Fruit fly (Drosophila melanogaster) whole organism, embryonic: Measurements from ENCODE around the gene Spn88Eb.
A peak's percentile ranks its signal among the peaks of the same experiment; 100 is the strongest.

Source experiments
- Atf3 ChIP-seq: fragments of 200-800 bp; sonication (Bioruptor generic); optimal IDR thresholded peaks from 3 replicates; lab custom pipeline; 2016; ENCODE audit warnings: missing biosample characterization, missing genetic modification characterization
- CG10565 ChIP-seq: fragments of 200-800 bp; sonication (Bioruptor generic); optimal IDR thresholded peaks from 3 replicates; lab custom pipeline; 2016; ENCODE audit warnings: missing biosample characterization, mild to moderate bottlenecking, missing genetic modification characterization
- CG10959 ChIP-seq: fragments of 200-800 bp; sonication (Bioruptor generic); IDR thresholded peaks from 2 replicates; pipeline ENCODE4 v1.3.6; 2022; ENCODE audit warnings: missing biosample characterization, missing genetic modification characterization
- CG13287 ChIP-seq: fragments of 200-800 bp; sonication (Bioruptor generic); IDR thresholded peaks from 2 replicates; pipeline ENCODE4 v1.3.6; 2022; ENCODE audit warnings: missing biosample characterization, missing genetic modification characterization; ENCODE audit not compliant: partially characterized antibody
- CG13775 ChIP-seq: fragments of 200-800 bp; sonication (Bioruptor generic); optimal IDR thresholded peaks from 3 replicates; lab custom pipeline; 2017; ENCODE audit warnings: missing biosample characterization, mild to moderate bottlenecking, missing genetic modification characterization
- CG14965 ChIP-seq: fragments of 200-800 bp; sonication (Bioruptor generic); optimal IDR thresholded peaks from 2 replicates; lab custom pipeline; 2016; ENCODE audit warnings: missing biosample characterization, missing genetic modification characterization, borderline replicate concordance
- CG15269 ChIP-seq: fragments of 200-800 bp; sonication (Bioruptor generic); optimal IDR thresholded peaks from 2 replicates; lab custom pipeline; 2018; ENCODE audit warnings: missing biosample characterization, mild to moderate bottlenecking, missing genetic modification characterization, moderate library complexity
- CG16815 ChIP-seq: fragments of 200-800 bp; sonication (Bioruptor generic); optimal IDR thresholded peaks from 3 replicates; lab custom pipeline; 2017; ENCODE audit warnings: missing biosample characterization, mild to moderate bottlenecking, missing genetic modification characterization
- CG16863 ChIP-seq: fragments of 200-800 bp; sonication (Bioruptor generic); optimal IDR thresholded peaks from 3 replicates; lab custom pipeline; 2016; ENCODE audit warnings: missing biosample characterization, missing genetic modification characterization
- CG17359 ChIP-seq: fragments of 200-800 bp; sonication (Bioruptor generic); optimal IDR thresholded peaks from 3 replicates; lab custom pipeline; 2018; ENCODE audit warnings: missing biosample characterization, mild to moderate bottlenecking, missing genetic modification characterization, moderate library complexity
- CG3407 ChIP-seq: fragments of 200-800 bp; sonication (Bioruptor generic); optimal IDR thresholded peaks from 2 replicates; lab custom pipeline; 2018; ENCODE audit warnings: missing biosample characterization, mild to moderate bottlenecking, missing genetic modification characterization
- CG3726 ChIP-seq: fragments of 200-800 bp; sonication (Bioruptor generic); IDR thresholded peaks from 3 replicates; pipeline ENCODE4, ENCODE4 v1.3.6; 2022; ENCODE audit warnings: missing biosample characterization, missing genetic modification characterization
- CG3995 ChIP-seq: fragments of 200-800 bp; sonication (Bioruptor generic); optimal IDR thresholded peaks from 3 replicates; lab custom pipeline; 2016; ENCODE audit warnings: missing biosample characterization, missing genetic modification characterization
- CG42726 ChIP-seq: fragments of 200-800 bp; sonication (Bioruptor generic); IDR thresholded peaks from 2 replicates; pipeline ENCODE4 v1.3.6; 2022; ENCODE audit warnings: missing biosample characterization, missing genetic modification characterization; ENCODE audit not compliant: partially characterized antibody
- CG43689 ChIP-seq: fragments of 200-800 bp; sonication (Bioruptor generic); IDR thresholded peaks from 2 replicates; pipeline ENCODE4 v1.3.6; 2022; ENCODE audit warnings: missing biosample characterization, missing genetic modification characterization
- CG8359 ChIP-seq: fragments of 200-800 bp; sonication (Bioruptor generic); optimal IDR thresholded peaks from 2 replicates; lab custom pipeline; 2017; ENCODE audit warnings: missing biosample characterization, mild to moderate bottlenecking, missing genetic modification characterization, borderline replicate concordance
- CG9215 ChIP-seq: fragments of 200-800 bp; sonication (Bioruptor generic); IDR thresholded peaks from 2 replicates; pipeline ENCODE4 v1.3.6; 2022; ENCODE audit warnings: missing biosample characterization, missing genetic modification characterization
- CG9797 ChIP-seq: fragments of 200-800 bp; sonication (Bioruptor generic); optimal IDR thresholded peaks from 3 replicates; lab custom pipeline; 2018; ENCODE audit warnings: missing biosample characterization, mild to moderate bottlenecking, missing genetic modification characterization
- CTCF ChIP-seq: fragments of 200-800 bp; sonication (Bioruptor generic); optimal IDR thresholded peaks from 2 replicates; lab custom pipeline; 2017; ENCODE audit warnings: missing biosample characterization, mild to moderate bottlenecking, missing genetic modification characterization, moderate library complexity
- Dip3 ChIP-seq: fragments of 200-800 bp; sonication (Bioruptor generic); optimal IDR thresholded peaks from 3 replicates; lab custom pipeline; 2016; ENCODE audit warnings: missing biosample characterization, missing genetic modification characterization
- Dll ChIP-seq: fragments of 200-800 bp; sonication (Bioruptor generic); IDR thresholded peaks from 4 replicates; pipeline ENCODE4 v1.3.6; 2022; ENCODE audit warnings: missing biosample characterization, missing genetic modification characterization; ENCODE audit not compliant: partially characterized antibody
- Max ChIP-seq: fragments of 200-800 bp; sonication (Bioruptor generic); optimal IDR thresholded peaks from 2 replicates; lab custom pipeline; 2016; ENCODE audit warnings: missing biosample characterization, mild to moderate bottlenecking, missing genetic modification characterization
- NFAT ChIP-seq: fragments of 200-800 bp; sonication (Bioruptor generic); IDR thresholded peaks from 2 replicates; pipeline ENCODE4 v1.3.6; 2022; ENCODE audit warnings: missing biosample characterization, missing genetic modification characterization
- Oli ChIP-seq: fragments of 200-800 bp; sonication (Bioruptor generic); optimal IDR thresholded peaks from 2 replicates; lab custom pipeline; 2018; ENCODE audit warnings: missing biosample characterization, mild to moderate bottlenecking, missing genetic modification characterization, moderate library complexity
- Sox102F ChIP-seq: fragments of 200-800 bp; sonication (Bioruptor generic); optimal IDR thresholded peaks from 2 replicates; lab custom pipeline; 2018; ENCODE audit warnings: missing biosample characterization, mild to moderate bottlenecking, missing genetic modification characterization, moderate library complexity
- Sry-β ChIP-seq: fragments of 200-800 bp; sonication (Bioruptor generic); optimal IDR thresholded peaks from 2 replicates; lab custom pipeline; 2018; ENCODE audit warnings: missing biosample characterization, mild to moderate bottlenecking, missing genetic modification characterization, moderate library complexity
- Taf1 ChIP-seq: fragments of 200-800 bp; sonication (Bioruptor generic); IDR thresholded peaks from 2 replicates; pipeline ENCODE4 v1.3.6; 2022; ENCODE audit warnings: missing biosample characterization, missing genetic modification characterization
- YL-1 ChIP-seq: fragments of 200-800 bp; sonication (Bioruptor generic); optimal IDR thresholded peaks from 3 replicates; lab custom pipeline; 2017; ENCODE audit warnings: missing biosample characterization, mild to moderate bottlenecking, missing genetic modification characterization
- ac ChIP-seq: fragments of 200-800 bp; sonication (Bioruptor generic); optimal IDR thresholded peaks from 3 replicates; lab custom pipeline; 2017; ENCODE audit warnings: missing biosample characterization, mild to moderate bottlenecking, missing genetic modification characterization
- ap ChIP-seq: fragments of 200-800 bp; sonication (Bioruptor generic); IDR thresholded peaks from 2 replicates; pipeline ENCODE4 v1.3.6; 2022; ENCODE audit warnings: missing biosample characterization, missing genetic modification characterization
- croc ChIP-seq: fragments of 200-800 bp; sonication (Bioruptor generic); conservative IDR thresholded peaks from 3 replicates; pipeline ENCODE4 v1.3.6; 2022; ENCODE audit warnings: missing biosample characterization, missing genetic modification characterization
- dmrt11E ChIP-seq: fragments of 200-800 bp; sonication (Bioruptor generic); optimal IDR thresholded peaks from 3 replicates; lab custom pipeline; 2018; ENCODE audit warnings: missing biosample characterization, mild to moderate bottlenecking, missing genetic modification characterization, moderate library complexity
- dysf ChIP-seq: fragments of 200-800 bp; sonication (Bioruptor generic); IDR thresholded peaks from 3 replicates; pipeline ENCODE4 v1.3.6; 2022; ENCODE audit warnings: missing biosample characterization, missing genetic modification characterization
- esg ChIP-seq: fragments of 200-800 bp; sonication (Bioruptor generic); conservative IDR thresholded peaks from 2 replicates; pipeline ENCODE4 v1.3.6; 2022; ENCODE audit warnings: missing biosample characterization, missing genetic modification characterization
- exex ChIP-seq: fragments of 200-800 bp; sonication (Bioruptor generic); optimal IDR thresholded peaks from 4 replicates; lab custom pipeline; 2018; ENCODE audit warnings: missing biosample characterization, mild to moderate bottlenecking, missing genetic modification characterization, moderate library complexity
- gcm ChIP-seq: fragments of 200-800 bp; sonication (Bioruptor generic); optimal IDR thresholded peaks from 2 replicates; lab custom pipeline; 2019; ENCODE audit warnings: missing biosample characterization, mild to moderate bottlenecking, missing genetic modification characterization, moderate library complexity
- gro ChIP-seq: fragments of 200-800 bp; sonication (Bioruptor generic); optimal IDR thresholded peaks from 2 replicates; lab custom pipeline; 2016; ENCODE audit warnings: missing biosample characterization, missing genetic modification characterization
- h ChIP-seq: fragments of >200 bp; optimal IDR thresholded peaks from 2 replicates; lab custom pipeline; 2017
- hbn ChIP-seq: fragments of 200-800 bp; sonication (Bioruptor generic); IDR thresholded peaks from 2 replicates; pipeline ENCODE4 v1.3.6; 2022; ENCODE audit warnings: missing biosample characterization, missing genetic modification characterization; ENCODE audit not compliant: partially characterized antibody
- knrl ChIP-seq: fragments of 200-800 bp; sonication (Bioruptor generic); IDR thresholded peaks from 3 replicates; pipeline ENCODE4 v1.3.6; 2022; ENCODE audit warnings: missing biosample characterization, missing genetic modification characterization; ENCODE audit not compliant: partially characterized antibody
- p53 ChIP-seq: fragments of 200-800 bp; sonication (Bioruptor generic); optimal IDR thresholded peaks from 2 replicates; lab custom pipeline; 2016; ENCODE audit warnings: missing biosample characterization, missing genetic modification characterization
- phol ChIP-seq: fragments of 200-800 bp; sonication (Bioruptor generic); optimal IDR thresholded peaks from 3 replicates; lab custom pipeline; 2018; ENCODE audit warnings: missing biosample characterization, mild to moderate bottlenecking, missing genetic modification characterization, moderate library complexity
- repo ChIP-seq: fragments of 200-800 bp; sonication (Bioruptor generic); optimal IDR thresholded peaks from 2 replicates; lab custom pipeline; 2016; ENCODE audit warnings: missing biosample characterization, missing genetic modification characterization
- rib ChIP-seq: fragments of 200-800 bp; sonication (Bioruptor generic); IDR thresholded peaks from 2 replicates; pipeline ENCODE4 v1.3.6; 2022; ENCODE audit warnings: missing biosample characterization, missing genetic modification characterization
- salm ChIP-seq: fragments of 200-800 bp; sonication (Bioruptor generic); optimal IDR thresholded peaks from 2 replicates; lab custom pipeline; 2018; ENCODE audit warnings: missing biosample characterization, mild to moderate bottlenecking, missing genetic modification characterization
- sim ChIP-seq: fragments of 200-800 bp; sonication (Bioruptor generic); IDR thresholded peaks from 2 replicates; pipeline ENCODE4 v1.3.6; 2022; ENCODE audit warnings: missing biosample characterization, missing genetic modification characterization
- slbo ChIP-seq: fragments of 200-800 bp; sonication (Bioruptor generic); IDR thresholded peaks from 2 replicates; pipeline ENCODE4 v1.3.6; 2022; ENCODE audit warnings: missing biosample characterization, missing genetic modification characterization
- slou ChIP-seq: fragments of 200-800 bp; sonication (Bioruptor generic); optimal IDR thresholded peaks from 3 replicates; lab custom pipeline; 2016; ENCODE audit warnings: missing biosample characterization, missing genetic modification characterization
- zfh2 ChIP-seq: fragments of 200-800 bp; sonication (Bioruptor generic); optimal IDR thresholded peaks from 2 replicates; lab custom pipeline; 2016; ENCODE audit warnings: missing biosample characterization, missing genetic modification characterization

Gene Spn88Eb

dm6 chr3R:15208712-15209499 is at the start of gene Spn88Eb, which contains the start of gene Mau2 (continued):
- TF ChIP-seq p53 (GFP tag; lab: Kevin White, UChicago) (peak; percentile 26), Taf1 (no peak; the same call in 1 of the 2 replicates), repo (GFP tag; lab: Kevin White, UChicago) (peak; percentile 23), sim (no peak), Sry-β (GFP tag; lab: Kevin White, UChicago) (peak; percentile 85), CG43689 (GFP tag; lab: Robert Waterston, UW) (no peak), CG15269 (tag; lab: Kevin White, UChicago) (no peak), CG17359 (tag; lab: Kevin White, UChicago) (peak; percentile 43), esg (GFP tag; lab: Robert Waterston, UW) (0 out of 2 replicates have a peak, but pooled peaks have one; percentile 16), dmrt11E (tag; lab: Kevin White, UChicago) (no peak), Max (peak; percentile 42), CG10959 (GFP tag; lab: Robert Waterston, UW) (no peak), gro (GFP tag; lab: Kevin White, UChicago) (peak; percentile 78), ap (no peak), CG13775 (GFP tag; lab: Kevin White, UChicago) (peak; percentile 18), dysf (GFP tag; lab: Robert Waterston, UW) (peak; percentile 80), CG14965 (GFP tag; lab: Kevin White, UChicago) (no peak), zfh2 (GFP tag; lab: Kevin White, UChicago) (peak; percentile 77), CG16863 (GFP tag; lab: Kevin White, UChicago) (peak; percentile 55), CG3407 (GFP tag; lab: Kevin White, UChicago) (peak; percentile 31), CG13287 (peak; percentile 79), CG16815 (GFP tag; lab: Kevin White, UChicago) (peak; percentile 42), CG10565 (no peak), CG3995 (peak; percentile 100), CG9215 (GFP tag; lab: Robert Waterston, UW) (peak; percentile 76), CG42726 (GFP tag; lab: Robert Waterston, UW) (peak; percentile 67), exex (tag; lab: Kevin White, UChicago) (no peak), phol (tag; lab: Kevin White, UChicago) (peak; percentile 64), hbn (peak; percentile 68), CG9797 (no peak), CG3726 (GFP tag; lab: Robert Waterston, UW) (peak; percentile 52; the same call in 1 of the 3 replicates), CTCF (GFP tag; lab: Kevin White, UChicago) (no peak), Oli (tag; lab: Kevin White, UChicago) (peak; percentile 37), salm (tag; lab: Kevin White, UChicago) (no peak), NFAT (GFP tag; lab: Robert Waterston, UW) (peak; percentile 90), Dip3 (GFP tag; lab: Kevin White, UChicago) (peak; percentile 62), rib (GFP tag; lab: Robert Waterston, UW) (peak; percentile 87), knrl (peak; percentile 82), Dll (peak; percentile 75; the same call in 3 of the 4 replicates), Sox102F (GFP tag; lab: Kevin White, UChicago) (no peak), ac (GFP tag; lab: Kevin White, UChicago) (no peak), h (lab: Kevin White, UChicago) (no peak), CG8359 (GFP tag; lab: Kevin White, UChicago) (no peak), Atf3 (GFP tag; lab: Kevin White, UChicago) (no peak), gcm (GFP tag; lab: Kevin White, UChicago) (no peak), YL-1 (peak; percentile 67), slou (GFP tag; lab: Kevin White, UChicago) (no peak), slbo (GFP tag; lab: Robert Waterston, UW) (peak; percentile 91), croc (peak; percentile 56; the same call in 2 of the 3 replicates)
